Worm (Caenorhabditis elegans) whole organism, L2 larva: ENCODE measurements around the gene blos-4.

Source experiments
- Y55F3AM.14 ChIP-seq: fragments of 200-800 bp; sonication (Bioruptor generic); optimal IDR thresholded peaks from 2 replicates; lab custom pipeline; 2018; ENCODE audit warnings: mild to moderate bottlenecking, missing genetic modification characterization, missing compliant biosample characterization
- fos-1 ChIP-seq: fragments of 150-350 bp; optimal IDR thresholded peaks from 2 replicates; lab custom pipeline; 2014; ENCODE audit warnings: missing biosample characterization, missing genetic modification characterization
- lsy-2 ChIP-seq, 2 experiments: fragments of 150-350 bp in 1 of 2; sonication (generic microtip) in 1 of 2; optimal IDR thresholded peaks; 2 replicates each; lab custom pipeline; 2014 to 2017; ENCODE audit warnings: missing biosample characterization in 2 of 2, missing genetic modification characterization in 2 of 2
- mab-5 ChIP-seq: fragments of 150-350 bp; optimal IDR thresholded peaks from 2 replicates; lab custom pipeline; 2014; ENCODE audit warnings: missing biosample characterization, missing genetic modification characterization
- unc-62 ChIP-seq: fragments of 150-350 bp; optimal IDR thresholded peaks from 2 replicates; lab custom pipeline; 2014; ENCODE audit warnings: missing biosample characterization, missing genetic modification reagents, missing genetic modification characterization

DNA sequence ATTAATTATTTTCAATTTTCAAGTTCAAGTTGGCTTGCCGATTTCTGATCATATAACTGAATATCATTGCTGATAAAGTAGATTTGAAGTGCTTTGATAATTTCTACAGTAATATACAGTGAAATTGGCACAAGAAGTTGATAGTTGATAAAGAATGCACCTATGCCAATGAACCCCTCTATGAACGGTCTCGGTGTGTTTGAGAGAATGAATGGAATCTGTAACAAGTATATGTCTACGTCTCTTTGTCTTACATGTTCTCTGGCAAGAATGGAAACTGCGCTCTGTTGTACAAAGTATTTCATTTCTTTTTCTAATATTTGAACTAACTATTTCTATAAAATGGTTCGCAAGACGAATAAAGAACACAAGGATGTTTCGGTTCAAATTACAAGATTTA is 3.3 kb upstream of the blos-4 start, which contains the start of gene T24H7.8:
- TF ChIP-seq Y55F3AM.14 (no peak), fos-1 (tag; lab: Kevin White, UChicago) (no peak), unc-62 (GFP tag; lab: Kevin White, UChicago) (no peak), mab-5 (no peak), lsy-2 (tag; optimal IDR thresholded peaks at IDR 0.05; lab: Kevin White, UChicago) (no peak)
